Worm (Caenorhabditis elegans) whole organism, L2 larva: ENCODE data around the gene arp-6.

Experiments used
- aly-2 ChIP-seq: fragments of 150-350 bp; optimal IDR thresholded peaks from 2 replicates; lab custom pipeline; 2014; ENCODE audit warnings: missing biosample characterization, missing genetic modification characterization
- ama-1 ChIP-seq: fragments of 150-350 bp; optimal IDR thresholded peaks from 2 replicates; lab custom pipeline; 2018; ENCODE audit warnings: inconsistent platforms
- ceh-82 ChIP-seq: fragments of 150-350 bp; optimal IDR thresholded peaks from 2 replicates; lab custom pipeline; 2014; ENCODE audit warnings: missing biosample characterization, missing genetic modification characterization
- mbf-1 ChIP-seq: sonication (generic microtip); optimal IDR thresholded peaks from 2 replicates; lab custom pipeline; 2017; ENCODE audit warnings: missing biosample characterization, missing genetic modification characterization
- nhr-129 ChIP-seq: fragments of 150-350 bp; optimal IDR thresholded peaks from 2 replicates; lab custom pipeline; 2014; ENCODE audit warnings: missing biosample characterization, missing genetic modification characterization
- peb-1 ChIP-seq: fragments of 150-350 bp; optimal IDR thresholded peaks from 2 replicates; lab custom pipeline; 2014; ENCODE audit warnings: missing biosample characterization, missing genetic modification characterization
- unc-39 ChIP-seq: fragments of 150-350 bp; optimal IDR thresholded peaks from 2 replicates; lab custom pipeline; 2014; ENCODE audit warnings: missing biosample characterization, missing genetic modification characterization
- unc-55 ChIP-seq: fragments of 150-350 bp; sonication (generic microtip); optimal IDR thresholded peaks from 3 replicates; lab custom pipeline; 2014; ENCODE audit warnings: missing biosample characterization, missing genetic modification reagents, missing genetic modification characterization

- TF ChIP-seq peb-1 (tag; lab: Kevin White, UChicago) (no peak), ceh-82 (no peak), unc-39 (tag; lab: Kevin White, UChicago) (no peak), unc-55 (GFP tag; lab: Kevin White, UChicago) (no peak), mbf-1 (tag; lab: Kevin White, UChicago) (no peak), ama-1 (lab: Kevin White, UChicago) (no peak), nhr-129 (tag; lab: Kevin White, UChicago) (no peak), aly-2 (tag; lab: Kevin White, UChicago) (no peak)
Measured at ce11 chrII:8042289-8042688, 5.1 kb upstream of the arp-6 start, which contains the start of gene T05H10.1.
